Fruit fly (Drosophila melanogaster) whole organism, embryonic: ENCODE results near the gene Trm7-34.

ENCODE experiments used
- Asciz ChIP-seq: fragments of 200-800 bp; sonication (Bioruptor generic); optimal IDR thresholded peaks from 2 replicates; lab custom pipeline; 2017; ENCODE audit warnings: missing biosample characterization, mild to moderate bottlenecking, missing genetic modification characterization, missing genetic modification reagents
- CG10274 ChIP-seq: fragments of 200-800 bp; sonication (Bioruptor generic); optimal IDR thresholded peaks from 3 replicates; lab custom pipeline; 2017; ENCODE audit warnings: missing biosample characterization, mild to moderate bottlenecking, missing genetic modification characterization
- CG10979 ChIP-seq: fragments of 200-800 bp; sonication (Bioruptor generic); optimal IDR thresholded peaks from 2 replicates; lab custom pipeline; 2018; ENCODE audit warnings: missing biosample characterization, mild to moderate bottlenecking, missing genetic modification characterization, moderate library complexity
- CG12942 ChIP-seq: fragments of 200-800 bp; sonication (Bioruptor generic); optimal IDR thresholded peaks from 3 replicates; lab custom pipeline; 2016; ENCODE audit warnings: missing biosample characterization, missing genetic modification characterization
- CG14441 ChIP-seq: fragments of 200-800 bp; sonication (Bioruptor generic); IDR thresholded peaks from 2 replicates; pipeline ENCODE4 v1.3.6; 2022; ENCODE audit warnings: missing biosample characterization, missing genetic modification characterization
- CG14860 ChIP-seq: fragments of 200-800 bp; sonication (Bioruptor generic); IDR thresholded peaks from 3 replicates; pipeline ENCODE4 v1.3.6; 2022; ENCODE audit warnings: missing biosample characterization, missing genetic modification characterization; ENCODE audit not compliant: partially characterized antibody
- CG17829 ChIP-seq: fragments of 200-800 bp; optimal IDR thresholded peaks from 2 replicates; lab custom pipeline; 2019; ENCODE audit warnings: missing biosample characterization, mild to moderate bottlenecking, missing genetic modification characterization, moderate library complexity
- CG18599 ChIP-seq: fragments of 200-800 bp; sonication (Bioruptor generic); optimal IDR thresholded peaks from 3 replicates; lab custom pipeline; 2017; ENCODE audit warnings: missing biosample characterization, missing genetic modification characterization, mild to moderate bottlenecking, moderate library complexity, missing genetic modification reagents
- CG2678 ChIP-seq: fragments of 200-800 bp; sonication (Bioruptor generic); optimal IDR thresholded peaks from 3 replicates; lab custom pipeline; 2019; ENCODE audit warnings: missing biosample characterization, mild to moderate bottlenecking, missing genetic modification characterization, moderate library complexity
- CG3065 ChIP-seq: fragments of 200-800 bp; sonication (Bioruptor generic); optimal IDR thresholded peaks from 2 replicates; lab custom pipeline; 2016; ENCODE audit warnings: missing biosample characterization, missing genetic modification characterization
- CG31388 ChIP-seq: fragments of 200-800 bp; sonication (Bioruptor generic); optimal IDR thresholded peaks from 2 replicates; lab custom pipeline; 2016; ENCODE audit warnings: missing biosample characterization, missing genetic modification characterization
- CG31441 ChIP-seq: fragments of 200-800 bp; sonication (Bioruptor generic); IDR thresholded peaks from 2 replicates; pipeline ENCODE4 v1.3.6; 2022; ENCODE audit warnings: missing biosample characterization, missing genetic modification characterization
- CG33557 ChIP-seq: fragments of 200-800 bp; sonication (Bioruptor generic); optimal IDR thresholded peaks from 2 replicates; lab custom pipeline; 2019; ENCODE audit warnings: missing biosample characterization, mild to moderate bottlenecking, missing genetic modification characterization, moderate library complexity
- CG3726 ChIP-seq: fragments of 200-800 bp; sonication (Bioruptor generic); IDR thresholded peaks from 3 replicates; pipeline ENCODE4, ENCODE4 v1.3.6; 2022; ENCODE audit warnings: missing biosample characterization, missing genetic modification characterization
- CG4730 ChIP-seq: fragments of 200-800 bp; sonication (Bioruptor generic); IDR thresholded peaks from 2 replicates; pipeline ENCODE4 v1.3.6; 2022; ENCODE audit warnings: missing biosample characterization, missing genetic modification characterization
- CG7372 ChIP-seq: fragments of 200-800 bp; sonication (Bioruptor generic); IDR thresholded peaks from 2 replicates; pipeline ENCODE4 v1.3.6; 2022; ENCODE audit warnings: missing biosample characterization, missing genetic modification characterization
- CG8281 ChIP-seq: fragments of 200-800 bp; sonication (Bioruptor generic); optimal IDR thresholded peaks from 2 replicates; lab custom pipeline; 2018; ENCODE audit warnings: missing biosample characterization, mild to moderate bottlenecking, missing genetic modification characterization, moderate library complexity
- Ets97D ChIP-seq: fragments of 200-800 bp; sonication (Bioruptor generic); optimal IDR thresholded peaks from 3 replicates; lab custom pipeline; 2016; ENCODE audit warnings: missing biosample characterization, missing genetic modification characterization
- H15 ChIP-seq: fragments of 200-800 bp; sonication (Bioruptor generic); IDR thresholded peaks from 3 replicates; pipeline ENCODE4 v1.3.6; 2022; ENCODE audit warnings: missing biosample characterization, missing genetic modification characterization
- HLH4C ChIP-seq: fragments of 200-800 bp; sonication (Bioruptor generic); IDR thresholded peaks from 3 replicates; pipeline ENCODE4 v1.3.6; 2022; ENCODE audit warnings: missing biosample characterization, missing genetic modification characterization; ENCODE audit not compliant: partially characterized antibody
- Hr39 ChIP-seq: fragments of >200 bp; optimal IDR thresholded peaks from 2 replicates; lab custom pipeline; 2017
- Mes4 ChIP-seq: fragments of 200-800 bp; sonication (Bioruptor generic); optimal IDR thresholded peaks from 2 replicates; lab custom pipeline; 2016; ENCODE audit warnings: missing biosample characterization, missing genetic modification characterization
- Optix ChIP-seq: fragments of 200-800 bp; sonication (Bioruptor generic); IDR thresholded peaks from 3 replicates; pipeline ENCODE4 v1.3.6; 2022; ENCODE audit warnings: missing biosample characterization, missing genetic modification characterization
- Poxn ChIP-seq: fragments of 200-800 bp; sonication (Bioruptor generic); IDR thresholded peaks from 2 replicates; pipeline ENCODE4 v1.3.6; 2022; ENCODE audit warnings: missing biosample characterization, missing genetic modification characterization
- Sox102F ChIP-seq: fragments of 200-800 bp; sonication (Bioruptor generic); optimal IDR thresholded peaks from 2 replicates; lab custom pipeline; 2018; ENCODE audit warnings: missing biosample characterization, mild to moderate bottlenecking, missing genetic modification characterization, moderate library complexity
- Usf ChIP-seq: fragments of 200-800 bp; sonication (Bioruptor generic); optimal IDR thresholded peaks from 2 replicates; lab custom pipeline; 2017; ENCODE audit warnings: missing genotype, missing biosample characterization, missing genetic modification characterization
- ash1 ChIP-seq: fragments of 200-800 bp; sonication (Bioruptor generic); optimal IDR thresholded peaks from 2 replicates; lab custom pipeline; 2018; ENCODE audit warnings: missing biosample characterization, mild to moderate bottlenecking, missing genetic modification characterization
- az2 ChIP-seq: fragments of 200-800 bp; sonication (Bioruptor generic); optimal IDR thresholded peaks from 3 replicates; lab custom pipeline; 2016; ENCODE audit warnings: missing biosample characterization, missing genetic modification characterization
- bigmax ChIP-seq: fragments of 200-800 bp; sonication (Bioruptor generic); optimal IDR thresholded peaks from 2 replicates; lab custom pipeline; 2018; ENCODE audit warnings: missing biosample characterization, mild to moderate bottlenecking, missing genetic modification characterization
- cg ChIP-seq: fragments of 200-800 bp; sonication (Bioruptor generic); optimal IDR thresholded peaks from 3 replicates; lab custom pipeline; 2019; ENCODE audit warnings: missing biosample characterization, mild to moderate bottlenecking, missing genetic modification characterization, moderate library complexity
- crp ChIP-seq, 2 experiments: fragments of 200-800 bp; sonication (Bioruptor generic); optimal IDR thresholded peaks; 2 replicates in 1 of 2; 3 replicates in 1 of 2; lab custom pipeline; 2017; ENCODE audit warnings: missing biosample characterization in 2 of 2, missing genetic modification characterization in 2 of 2, mild to moderate bottlenecking in 1 of 2, moderate library complexity in 1 of 2
- da ChIP-seq: fragments of 200-800 bp; sonication (Bioruptor generic); optimal IDR thresholded peaks from 2 replicates; lab custom pipeline; 2016; ENCODE audit warnings: missing biosample characterization, missing genetic modification characterization
- dimm ChIP-seq: fragments of 200-800 bp; sonication (Bioruptor generic); IDR thresholded peaks from 2 replicates; pipeline ENCODE4 v1.3.6; 2022; ENCODE audit warnings: missing biosample characterization, missing genetic modification characterization
- esg ChIP-seq: fragments of 200-800 bp; sonication (Bioruptor generic); conservative IDR thresholded peaks from 2 replicates; pipeline ENCODE4 v1.3.6; 2022; ENCODE audit warnings: missing biosample characterization, missing genetic modification characterization
- fd102C ChIP-seq: fragments of 200-800 bp; sonication (Bioruptor generic); optimal IDR thresholded peaks from 2 replicates; lab custom pipeline; 2018; ENCODE audit warnings: missing biosample characterization, mild to moderate bottlenecking, missing genetic modification characterization, moderate library complexity
- gcm ChIP-seq: fragments of 200-800 bp; sonication (Bioruptor generic); optimal IDR thresholded peaks from 2 replicates; lab custom pipeline; 2019; ENCODE audit warnings: missing biosample characterization, mild to moderate bottlenecking, missing genetic modification characterization, moderate library complexity
- jigr1 ChIP-seq: fragments of 200-800 bp; sonication (Bioruptor generic); IDR thresholded peaks from 3 replicates; pipeline ENCODE4 v1.3.6; 2022; ENCODE audit warnings: missing biosample characterization, missing genetic modification characterization
- nerfin-1 ChIP-seq: fragments of 200-800 bp; sonication (Bioruptor generic); optimal IDR thresholded peaks from 3 replicates; lab custom pipeline; 2019; ENCODE audit warnings: missing biosample characterization, mild to moderate bottlenecking, missing genetic modification characterization, moderate library complexity
- org-1 ChIP-seq: fragments of 200-800 bp; sonication (Bioruptor generic); optimal IDR thresholded peaks from 2 replicates; lab custom pipeline; 2017; ENCODE audit warnings: missing biosample characterization, missing genetic modification characterization
- pan ChIP-seq, 4 experiments: fragments of >200 bp in 3 of 4; fragments of 200-800 bp in 1 of 4; sonication (Bioruptor generic) in 1 of 4; optimal IDR thresholded peaks in 3 of 4; IDR thresholded peaks in 1 of 4; 2 replicates each; pipeline versions ENCODE4 v1.3.6 to Lab custom; 2017 to 2022; ENCODE audit warnings: missing biosample characterization in 2 of 4, missing genetic modification characterization in 2 of 4, mixed read lengths in 1 of 4
- pfk ChIP-seq: fragments of 200-800 bp; sonication (Bioruptor generic); optimal IDR thresholded peaks from 2 replicates; lab custom pipeline; 2018; ENCODE audit warnings: missing biosample characterization, mild to moderate bottlenecking, missing genetic modification characterization, moderate library complexity
- salm ChIP-seq: fragments of 200-800 bp; sonication (Bioruptor generic); optimal IDR thresholded peaks from 2 replicates; lab custom pipeline; 2018; ENCODE audit warnings: missing biosample characterization, mild to moderate bottlenecking, missing genetic modification characterization
- sim ChIP-seq: fragments of 200-800 bp; sonication (Bioruptor generic); IDR thresholded peaks from 2 replicates; pipeline ENCODE4 v1.3.6; 2022; ENCODE audit warnings: missing biosample characterization, missing genetic modification characterization
- slp2 ChIP-seq: fragments of 200-800 bp; sonication (Bioruptor generic); optimal IDR thresholded peaks from 2 replicates; lab custom pipeline; 2016; ENCODE audit warnings: missing biosample characterization, missing genetic modification characterization
- stc ChIP-seq: fragments of 200-800 bp; sonication (Bioruptor generic); IDR thresholded peaks from 2 replicates; pipeline ENCODE4 v1.3.6; 2022; ENCODE audit warnings: missing biosample characterization, missing genetic modification characterization
- stwl ChIP-seq: fragments of 200-800 bp; sonication (Bioruptor generic); optimal IDR thresholded peaks from 3 replicates; lab custom pipeline; 2018; ENCODE audit warnings: missing biosample characterization, mild to moderate bottlenecking, missing genetic modification characterization, moderate library complexity
- sug ChIP-seq: fragments of 200-800 bp; optimal IDR thresholded peaks from 2 replicates; lab custom pipeline; 2019; ENCODE audit warnings: missing biosample characterization, mild to moderate bottlenecking, missing genetic modification characterization, moderate library complexity
- tna ChIP-seq: fragments of 200-800 bp; sonication (Bioruptor generic); IDR thresholded peaks from 2 replicates; pipeline ENCODE4 v1.3.6; 2022; ENCODE audit warnings: missing biosample characterization, missing genetic modification characterization; ENCODE audit not compliant: partially characterized antibody
- trh ChIP-seq: fragments of 200-800 bp; sonication (Bioruptor generic); optimal IDR thresholded peaks from 2 replicates; lab custom pipeline; 2016; ENCODE audit warnings: missing biosample characterization, missing genetic modification characterization
- vvl ChIP-seq: fragments of 200-800 bp; sonication (Bioruptor generic); IDR thresholded peaks from 2 replicates; pipeline ENCODE4 v1.3.6; 2022; ENCODE audit warnings: missing biosample characterization, missing genetic modification characterization

Gene Trm7-34

DNA sequence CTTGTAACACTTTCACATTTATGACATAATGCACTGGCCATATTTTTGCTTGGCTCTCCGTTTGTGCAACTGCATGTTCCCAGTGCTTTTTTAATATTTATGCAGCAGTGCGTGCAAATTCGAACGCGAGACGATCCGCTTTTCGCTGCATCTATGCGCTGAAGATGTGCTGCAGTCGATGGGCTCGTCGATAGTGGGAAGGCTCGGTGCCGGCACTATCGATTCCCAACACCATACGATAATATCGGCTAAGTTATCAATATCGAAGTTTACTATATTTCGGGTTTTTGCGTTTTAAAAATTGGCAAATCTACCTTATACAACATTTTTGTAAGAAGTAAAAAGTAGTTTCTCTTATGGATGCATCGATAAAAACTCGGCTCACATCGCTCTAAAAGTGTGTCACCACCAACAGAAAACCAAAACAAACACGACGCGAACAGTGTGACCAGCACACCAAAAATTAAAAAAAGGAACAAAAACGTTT, 36.0 kb downstream of the Trm7-34 start, which contains the start of gene RhoGAP93B (continued):
- TF ChIP-seq da (GFP tag; lab: Kevin White, UChicago): peak; percentile 74
- peak; percentile 34 for TF ChIP-seq Usf
- peak; percentile 73 for TF ChIP-seq dimm (GFP tag; lab: Robert Waterston, UW)
- peak; percentile 92 for TF ChIP-seq Ets97D
- TF ChIP-seq CG17829 (tag; lab: Kevin White, UChicago): peak; percentile 88
- peak; percentile 95 for TF ChIP-seq vvl
- peak; percentile 81 for TF ChIP-seq Mes4
- peak; percentile 95 for TF ChIP-seq Optix (GFP tag; lab: Robert Waterston, UW)
- TF ChIP-seq CG10274: peak; percentile 25
- TF ChIP-seq pan (optimal IDR thresholded peaks at IDR 0.05; lab: Kevin White, UChicago): no peak
- TF ChIP-seq pan (GFP tag; optimal IDR thresholded peaks at IDR 0.05 in 1 of 2, IDR thresholded peaks at IDR 0.05 in 1 of 2): peak in 1 of 2 experiments; percentile 82
- TF ChIP-seq CG14441 (GFP tag; lab: Robert Waterston, UW): peak; percentile 92
- TF ChIP-seq CG31441: peak; percentile 77
- TF ChIP-seq sim: 0 out of 2 replicates have a peak, but pooled peaks have one; percentile 26
- TF ChIP-seq H15: peak; percentile 90
- peak; percentile 60 for TF ChIP-seq gcm
- TF ChIP-seq jigr1 (GFP tag; lab: Robert Waterston, UW): peak; percentile 69
- TF ChIP-seq Poxn (GFP tag; lab: Robert Waterston, UW): no peak; the same call in 1 of the 2 replicates
- peak; percentile 50 for TF ChIP-seq az2
- peak; percentile 82 for TF ChIP-seq nerfin-1 (tag; lab: Kevin White, UChicago)
- peak; percentile 77 for TF ChIP-seq slp2 (GFP tag; lab: Kevin White, UChicago)
- peak; percentile 24 for TF ChIP-seq cg (GFP tag; lab: Kevin White, UChicago)
- peak; percentile 48 for TF ChIP-seq fd102C (GFP tag; lab: Kevin White, UChicago)
- TF ChIP-seq trh: peak; percentile 79
- peak; percentile 54 for TF ChIP-seq CG3065 (GFP tag; lab: Kevin White, UChicago)
- TF ChIP-seq CG12942 (GFP tag; lab: Kevin White, UChicago): peak; percentile 77
- peak; percentile 90 for TF ChIP-seq esg
- peak; percentile 87 for TF ChIP-seq stc (GFP tag; lab: Robert Waterston, UW)
- peak; percentile 89 for TF ChIP-seq CG18599 (GFP tag; lab: Kevin White, UChicago)
- TF ChIP-seq CG7372 (GFP tag; lab: Robert Waterston, UW): peak; percentile 93
- peak; percentile 100 for TF ChIP-seq CG14860 (GFP tag; lab: Robert Waterston, UW)
- peak; percentile 33 for TF ChIP-seq pfk (GFP tag; lab: Kevin White, UChicago)
- TF ChIP-seq Asciz: no peak
- TF ChIP-seq CG31388 (GFP tag; lab: Kevin White, UChicago): no peak
- peak; percentile 86 for TF ChIP-seq CG3726 (GFP tag; lab: Robert Waterston, UW)
- peak; percentile 82 for TF ChIP-seq Sox102F (GFP tag; lab: Kevin White, UChicago)
- TF ChIP-seq CG10979 (tag; lab: Kevin White, UChicago): peak; percentile 71
- TF ChIP-seq stwl (tag; lab: Kevin White, UChicago): peak; percentile 87
- TF ChIP-seq tna (GFP tag; lab: Robert Waterston, UW): peak; percentile 100
- peak in 1 of 2 experiments; percentile 44 for TF ChIP-seq crp (GFP tag; optimal IDR thresholded peaks at IDR 0.05; lab: Kevin White, UChicago)
- TF ChIP-seq Hr39: no peak
- TF ChIP-seq ash1 (GFP tag; lab: Kevin White, UChicago): no peak
- TF ChIP-seq CG8281: peak; percentile 26
- peak; percentile 8 for TF ChIP-seq salm (tag; lab: Kevin White, UChicago)
- peak; percentile 69 for TF ChIP-seq CG33557 (GFP tag; lab: Kevin White, UChicago)
- no peak for TF ChIP-seq CG2678
- no peak for TF ChIP-seq org-1
- peak; percentile 81 for TF ChIP-seq CG4730 (GFP tag; lab: Robert Waterston, UW)
- TF ChIP-seq sug (tag; lab: Kevin White, UChicago): peak; percentile 86
- TF ChIP-seq bigmax (GFP tag; lab: Kevin White, UChicago): no peak
- peak; percentile 100 for TF ChIP-seq HLH4C
